Worm (Caenorhabditis elegans) whole organism, young adult: ENCODE measurements around the gene K06A9.1.

ENCODE experiments used
- B0261.1 ChIP-seq: sonication (generic microtip); optimal IDR thresholded peaks from 2 replicates; lab custom pipeline; 2016; ENCODE audit warnings: mild to moderate bottlenecking, missing genetic modification characterization, moderate library complexity, missing compliant biosample characterization
- C06A6.2 ChIP-seq: fragments of 200-800 bp; sonication (Bioruptor generic); conservative IDR thresholded peaks from 2 replicates; pipeline ENCODE4 v1.3.6; 2022; ENCODE audit warnings: missing genetic modification characterization, missing compliant biosample characterization
- C17E4.6 ChIP-seq: fragments of 200-800 bp; sonication (Bioruptor generic); IDR thresholded peaks from 2 replicates; pipeline ENCODE4 v1.3.6; 2022; ENCODE audit warnings: missing genetic modification reagents, missing genetic modification characterization, missing compliant biosample characterization
- F10E7.11 ChIP-seq: sonication (generic microtip); optimal IDR thresholded peaks from 2 replicates; lab custom pipeline; 2017; ENCODE audit warnings: mild to moderate bottlenecking, missing genetic modification characterization, moderate library complexity, missing compliant biosample characterization
- F22D6.2 ChIP-seq: sonication (generic microtip); optimal IDR thresholded peaks from 2 replicates; lab custom pipeline; 2016; ENCODE audit warnings: mild to moderate bottlenecking, missing genetic modification characterization, missing compliant biosample characterization
- F23B12.7 ChIP-seq: sonication (generic microtip); optimal IDR thresholded peaks from 2 replicates; lab custom pipeline; 2017; ENCODE audit warnings: missing genetic modification characterization, mild to moderate bottlenecking, missing compliant biosample characterization, antibody characterized with exemption, moderate library complexity; ENCODE audit not compliant: insufficient read depth
- F52B5.7 ChIP-seq: sonication (generic microtip); optimal IDR thresholded peaks from 2 replicates; lab custom pipeline; 2016; ENCODE audit warnings: mild to moderate bottlenecking, missing genetic modification characterization, missing compliant biosample characterization
- K11D2.4 ChIP-seq: fragments of 200-800 bp; sonication (Bioruptor generic); IDR thresholded peaks from 2 replicates; pipeline ENCODE4 v1.3.6; 2022; ENCODE audit warnings: missing genetic modification reagents, missing genetic modification characterization, missing compliant biosample characterization
- K12H6.12 ChIP-seq: fragments of 200-800 bp; sonication (Bioruptor generic); optimal IDR thresholded peaks from 2 replicates; lab custom pipeline; 2018; ENCODE audit warnings: mild to moderate bottlenecking, missing genetic modification characterization, missing compliant biosample characterization
- Y53F4B.3 ChIP-seq: fragments of 200-800 bp; sonication (Bioruptor generic); IDR thresholded peaks from 2 replicates; pipeline ENCODE4 v1.3.6; 2022; ENCODE audit warnings: missing genetic modification reagents, missing genetic modification characterization, missing compliant biosample characterization
- Y53G8AR.9 ChIP-seq: fragments of 200-800 bp; sonication (Bioruptor generic); conservative IDR thresholded peaks from 2 replicates; pipeline ENCODE4 v1.3.6; 2022; ENCODE audit warnings: missing genetic modification reagents, missing genetic modification characterization, missing compliant biosample characterization
- Y67H2A.10 ChIP-seq: fragments of 200-800 bp; sonication (Bioruptor generic); conservative IDR thresholded peaks from 2 replicates; pipeline ENCODE4 v1.3.6; 2022; ENCODE audit warnings: missing genetic modification reagents, missing genetic modification characterization, missing compliant biosample characterization
- Y79H2A.3 ChIP-seq: fragments of 200-800 bp; sonication (Bioruptor generic); conservative IDR thresholded peaks from 2 replicates; pipeline ENCODE4 v1.3.6; 2022; ENCODE audit warnings: missing genetic modification reagents, missing genetic modification characterization, missing compliant biosample characterization
- ZK185.1 ChIP-seq: sonication (generic microtip); optimal IDR thresholded peaks from 2 replicates; lab custom pipeline; 2016; ENCODE audit warnings: mild to moderate bottlenecking, missing genetic modification characterization, missing compliant biosample characterization; ENCODE audit not compliant: poor library complexity, severe bottlenecking
- aptf-2 ChIP-seq: fragments of 200-800 bp; sonication (Bioruptor generic); conservative IDR thresholded peaks from 2 replicates; pipeline ENCODE4 v1.3.6; 2022; ENCODE audit warnings: missing genetic modification reagents, missing genetic modification characterization, missing compliant biosample characterization
- attf-3 ChIP-seq: fragments of 200-800 bp; sonication (Bioruptor generic); conservative IDR thresholded peaks from 2 replicates; pipeline ENCODE4 v1.3.6; 2022; ENCODE audit warnings: missing genetic modification reagents, missing genetic modification characterization, missing compliant biosample characterization
- attf-5 ChIP-seq: fragments of 200-800 bp; sonication (Bioruptor generic); optimal IDR thresholded peaks from 2 replicates; lab custom pipeline; 2018; ENCODE audit warnings: mild to moderate bottlenecking, missing genetic modification characterization, missing compliant biosample characterization
- attf-6 ChIP-seq: fragments of 200-800 bp; sonication (Bioruptor generic); IDR thresholded peaks from 2 replicates; pipeline ENCODE4 v1.3.6; 2022; ENCODE audit warnings: missing genetic modification reagents, missing genetic modification characterization, missing compliant biosample characterization
- ccch-3 ChIP-seq: fragments of 200-800 bp; sonication (Bioruptor generic); optimal IDR thresholded peaks from 2 replicates; lab custom pipeline; 2018; ENCODE audit warnings: mild to moderate bottlenecking, missing genetic modification characterization, missing compliant biosample characterization
- cebp-2 ChIP-seq: fragments of 200-800 bp; sonication (Bioruptor generic); IDR thresholded peaks from 2 replicates; pipeline ENCODE4 v1.3.6; 2022; ENCODE audit warnings: missing genetic modification characterization, missing compliant biosample characterization
- ceh-27 ChIP-seq: fragments of 200-800 bp; sonication (Bioruptor generic); optimal IDR thresholded peaks from 2 replicates; lab custom pipeline; 2018; ENCODE audit warnings: mild to moderate bottlenecking, missing genetic modification characterization, moderate library complexity, missing compliant biosample characterization
- ceh-58 ChIP-seq: fragments of 200-800 bp; sonication (Bioruptor generic); IDR thresholded peaks from 2 replicates; pipeline ENCODE4 v1.3.6; 2022; ENCODE audit warnings: missing genetic modification characterization, missing compliant biosample characterization
- die-1 ChIP-seq: sonication (generic microtip); optimal IDR thresholded peaks from 2 replicates; lab custom pipeline; 2016; ENCODE audit warnings: missing genotype, mild to moderate bottlenecking, missing genetic modification characterization, missing compliant biosample characterization
- dpff-1 ChIP-seq: sonication (generic microtip); optimal IDR thresholded peaks from 2 replicates; lab custom pipeline; 2017; ENCODE audit warnings: mild to moderate bottlenecking, missing genetic modification characterization, missing compliant biosample characterization
- efl-1 ChIP-seq: fragments of 150-350 bp; optimal IDR thresholded peaks from 2 replicates; lab custom pipeline; 2014; ENCODE audit warnings: missing biosample characterization, missing genetic modification reagents, missing genetic modification characterization
- egrh-3 ChIP-seq: fragments of 200-800 bp; sonication (Bioruptor generic); IDR thresholded peaks from 2 replicates; pipeline ENCODE4 v1.3.6; 2022; ENCODE audit warnings: missing genetic modification reagents, missing genetic modification characterization, missing compliant biosample characterization
- him-1 ChIP-seq: sonication (generic microtip); optimal IDR thresholded peaks from 2 replicates; lab custom pipeline; 2016; ENCODE audit warnings: missing genotype, missing genetic modification reagents, missing genetic modification characterization, missing compliant biosample characterization
- hlh-26 ChIP-seq: fragments of 200-800 bp; sonication (Bioruptor generic); conservative IDR thresholded peaks from 2 replicates; pipeline ENCODE4 v1.3.6; 2022; ENCODE audit warnings: missing genetic modification reagents, missing genetic modification characterization, missing compliant biosample characterization
- hrde-1 ChIP-seq: sonication (generic microtip); optimal IDR thresholded peaks from 2 replicates; lab custom pipeline; 2016; ENCODE audit warnings: missing genetic modification characterization, mild to moderate bottlenecking, missing compliant biosample characterization, moderate library complexity, missing genotype, missing genetic modification reagents, borderline replicate concordance
- lin-35 ChIP-seq, 3 experiments: fragments of 150-350 bp in 2 of 3; sonication (generic microtip) in 1 of 3; optimal IDR thresholded peaks; 2 replicates each; lab custom pipeline; 2014 to 2018; ENCODE audit warnings: missing biosample characterization in 3 of 3, missing genetic modification characterization in 3 of 3, missing genetic modification reagents in 3 of 3
- lsl-1 ChIP-seq: fragments of 200-800 bp; sonication (Bioruptor generic); optimal IDR thresholded peaks from 2 replicates; lab custom pipeline; 2018; ENCODE audit warnings: mild to moderate bottlenecking, missing genetic modification characterization, moderate library complexity, missing compliant biosample characterization
- mcd-1 ChIP-seq: fragments of 200-800 bp; sonication (Bioruptor generic); IDR thresholded peaks from 2 replicates; pipeline ENCODE4 v1.3.6; 2022; ENCODE audit warnings: missing genetic modification reagents, missing genetic modification characterization, missing compliant biosample characterization
- mel-28 ChIP-seq: sonication (generic microtip); optimal IDR thresholded peaks from 2 replicates; lab custom pipeline; 2016; ENCODE audit warnings: borderline replicate concordance, mild to moderate bottlenecking, missing genetic modification characterization, missing compliant biosample characterization
- mes-4 ChIP-seq: sonication (generic microtip); optimal IDR thresholded peaks from 2 replicates; lab custom pipeline; 2016; ENCODE audit warnings: missing genotype, missing genetic modification characterization, missing compliant biosample characterization
- mxl-1 ChIP-seq: sonication (generic microtip); optimal IDR thresholded peaks from 2 replicates; lab custom pipeline; 2016; ENCODE audit warnings: missing genetic modification characterization, missing compliant biosample characterization
- nfya-1 ChIP-seq: sonication (generic microtip); optimal IDR thresholded peaks from 2 replicates; lab custom pipeline; 2017; ENCODE audit warnings: antibody characterized with exemption, missing compliant biosample characterization, missing genetic modification characterization, borderline replicate concordance; ENCODE audit not compliant: insufficient read depth
- nhr-90 ChIP-seq: sonication (generic microtip); optimal IDR thresholded peaks from 2 replicates; lab custom pipeline; 2016; ENCODE audit warnings: missing genotype, mild to moderate bottlenecking, missing genetic modification characterization, missing compliant biosample characterization
- pha-4 ChIP-seq: fragments of 150-350 bp; sonication (generic microtip); optimal IDR thresholded peaks from 2 replicates; lab custom pipeline; 2014; ENCODE audit warnings: missing biosample characterization, missing genetic modification reagents, missing genetic modification characterization
- repo-1 ChIP-seq: sonication (generic microtip); optimal IDR thresholded peaks from 2 replicates; lab custom pipeline; 2017; ENCODE audit warnings: mild to moderate bottlenecking, missing genetic modification characterization, missing compliant biosample characterization
- sea-2 ChIP-seq: fragments of 200-800 bp; sonication (Bioruptor generic); IDR thresholded peaks from 2 replicates; pipeline ENCODE4 v1.3.6; 2022; ENCODE audit warnings: missing genetic modification characterization, missing compliant biosample characterization
- snpc-1.1 ChIP-seq: sonication (generic microtip); optimal IDR thresholded peaks from 2 replicates; lab custom pipeline; 2017; ENCODE audit warnings: missing genetic modification characterization, mild to moderate bottlenecking, missing compliant biosample characterization, antibody characterized with exemption, moderate library complexity, missing genotype, missing genetic modification reagents; ENCODE audit not compliant: insufficient read depth
- snpc-4 ChIP-seq, 5 experiments: fragments of 150-350 bp in 1 of 5; sonication (generic microtip) in 4 of 5; optimal IDR thresholded peaks; 2 replicates each; lab custom pipeline; 2014 to 2018; ENCODE audit warnings: missing genetic modification characterization in 5 of 5, missing biosample characterization in 3 of 5, antibody characterized with exemption in 2 of 5, mild to moderate bottlenecking in 2 of 5, missing compliant biosample characterization in 2 of 5, missing genotype in 2 of 5, moderate library complexity in 2 of 5, missing genetic modification reagents in 1 of 5
- unc-130 ChIP-seq: sonication (generic microtip); optimal IDR thresholded peaks from 2 replicates; lab custom pipeline; 2016; ENCODE audit warnings: missing genetic modification reagents, missing genetic modification characterization, missing compliant biosample characterization
- zfh-2 ChIP-seq: fragments of 200-800 bp; sonication (Bioruptor generic); conservative IDR thresholded peaks from 2 replicates; pipeline ENCODE4 v1.3.6; 2022; ENCODE audit warnings: missing genetic modification reagents, missing genetic modification characterization, missing compliant biosample characterization
- ztf-28 ChIP-seq: fragments of 200-800 bp; sonication (Bioruptor generic); IDR thresholded peaks from 2 replicates; pipeline ENCODE4 v1.3.6; 2022; ENCODE audit warnings: missing genetic modification reagents, missing genetic modification characterization, missing compliant biosample characterization
- ztf-3 ChIP-seq: fragments of 200-800 bp; sonication (Bioruptor generic); optimal IDR thresholded peaks from 2 replicates; lab custom pipeline; 2018; ENCODE audit warnings: mild to moderate bottlenecking, missing genetic modification characterization, missing compliant biosample characterization

The K06A9.1 gene

DNA sequence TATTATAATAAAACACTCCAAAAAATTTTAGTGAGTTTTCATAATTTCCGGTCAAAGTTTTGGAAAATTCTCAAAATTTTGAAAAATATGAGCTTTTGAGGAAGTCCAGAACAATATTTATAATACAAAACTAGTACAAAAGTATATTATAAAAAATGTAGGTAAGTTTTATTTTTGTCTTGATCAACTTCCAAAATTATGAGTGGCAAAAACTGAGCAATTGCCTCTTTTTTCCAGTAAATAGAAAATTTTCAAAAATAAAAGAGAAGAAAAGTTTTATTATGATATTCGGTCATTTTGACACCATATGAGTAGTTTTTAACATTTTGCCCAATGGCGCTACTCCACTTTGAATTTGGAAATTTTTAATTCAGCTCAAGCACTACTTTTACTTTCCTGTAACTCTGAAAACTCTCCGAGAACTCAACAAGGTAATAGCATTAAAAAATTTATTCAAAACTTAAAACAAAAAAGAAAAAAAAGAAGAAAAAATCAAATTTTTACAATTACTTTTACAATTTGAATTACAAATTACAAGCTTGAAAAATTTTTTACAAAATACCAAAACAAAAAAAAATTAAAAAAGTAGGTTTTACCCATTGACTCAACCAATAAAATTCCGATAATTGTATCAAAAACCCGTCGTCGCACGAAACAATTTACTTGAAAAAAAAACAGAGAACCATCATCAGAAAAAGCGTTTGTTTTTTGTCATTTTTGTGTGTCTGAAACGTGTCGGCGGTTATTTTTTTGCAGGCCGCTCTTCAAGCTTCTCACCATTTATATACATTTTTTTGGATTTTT lies 43.4 kb upstream of the K06A9.1 start (continued):
- TF ChIP-seq mcd-1 (GFP tag; lab: Robert Waterston, UW) (no peak), repo-1 (tag; lab: Kevin White, UChicago) (peak; percentile 57), K12H6.12 (no peak), Y53F4B.3 (peak; percentile 87; the same call in 1 of the 2 replicates), lin-35 (GFP tag; optimal IDR thresholded peaks at IDR 0.05; lab: Kevin White, UChicago) (peak in 1 of 3 experiments; percentile 30), die-1 (no peak), aptf-2 (GFP tag; lab: Robert Waterston, UW) (peak; percentile 85), zfh-2 (GFP tag; lab: Robert Waterston, UW) (no peak), attf-6 (GFP tag; lab: Robert Waterston, UW) (no peak), snpc-4 (GFP tag; optimal IDR thresholded peaks at IDR 0.05; lab: Kevin White, UChicago) (no peak), snpc-4 (tag; optimal IDR thresholded peaks at IDR 0.05; lab: Kevin White, UChicago) (no peak), pha-4 (tag; lab: Kevin White, UChicago) (no peak), unc-130 (GFP tag; lab: Kevin White, UChicago) (no peak), nhr-90 (tag; lab: Kevin White, UChicago) (no peak), F10E7.11 (tag; lab: Kevin White, UChicago) (no peak), egrh-3 (GFP tag; lab: Robert Waterston, UW) (peak; percentile 7; the same call in 1 of the 2 replicates), B0261.1 (tag; lab: Kevin White, UChicago) (peak; percentile 17), C17E4.6 (GFP tag; lab: Robert Waterston, UW) (peak; percentile 78), F23B12.7 (tag; lab: Kevin White, UChicago) (peak; percentile 2), cebp-2 (GFP tag; lab: Robert Waterston, UW) (0 out of 2 replicates have a peak, but pooled peaks have one; percentile 45), Y53G8AR.9 (GFP tag; lab: Robert Waterston, UW) (peak; percentile 94), ceh-27 (GFP tag; lab: Kevin White, UChicago) (no peak), ztf-3 (GFP tag; lab: Kevin White, UChicago) (peak; percentile 80), hlh-26 (GFP tag; lab: Robert Waterston, UW) (no peak), attf-5 (GFP tag; lab: Kevin White, UChicago) (peak; percentile 41), attf-3 (GFP tag; lab: Robert Waterston, UW) (peak; percentile 57), mxl-1 (no peak), mel-28 (peak; percentile 92), mes-4 (no peak), F22D6.2 (tag; lab: Kevin White, UChicago) (no peak), ztf-28 (peak; percentile 34; the same call in 1 of the 2 replicates), snpc-1.1 (tag; lab: Kevin White, UChicago) (no peak), ZK185.1 (tag; lab: Kevin White, UChicago) (no peak), him-1 (no peak), C06A6.2 (GFP tag; lab: Robert Waterston, UW) (peak; percentile 63), F52B5.7 (peak; percentile 76), sea-2 (no peak), efl-1 (no peak), ceh-58 (GFP tag; lab: Robert Waterston, UW) (no peak), nfya-1 (tag; lab: Kevin White, UChicago) (no peak), ccch-3 (GFP tag; lab: Kevin White, UChicago) (no peak), Y67H2A.10 (peak; percentile 92), Y79H2A.3 (GFP tag; lab: Robert Waterston, UW) (peak; percentile 97), dpff-1 (peak; percentile 30), lsl-1 (GFP tag; lab: Kevin White, UChicago) (peak; percentile 27), K11D2.4 (GFP tag; lab: Robert Waterston, UW) (peak; percentile 85), hrde-1 (tag; lab: Kevin White, UChicago) (no peak)
